Worm (Caenorhabditis elegans) whole organism, L1 larva: Measurements from ENCODE around the gene F25G6.1.

Experiments
- C16A3.4 ChIP-seq: fragments of 150-350 bp; optimal IDR thresholded peaks from 2 replicates; lab custom pipeline; 2014; ENCODE audit warnings: missing biosample characterization, missing genetic modification characterization
- C34B4.2 ChIP-seq: sonication (generic microtip); optimal IDR thresholded peaks from 2 replicates; lab custom pipeline; 2017; ENCODE audit warnings: mild to moderate bottlenecking, missing genetic modification characterization, missing compliant biosample characterization
- aly-2 ChIP-seq: fragments of 150-350 bp; optimal IDR thresholded peaks from 2 replicates; lab custom pipeline; 2014; ENCODE audit warnings: missing biosample characterization, missing genetic modification characterization
- blmp-1 ChIP-seq: fragments of 150-350 bp; optimal IDR thresholded peaks from 2 replicates; lab custom pipeline; 2014; ENCODE audit warnings: missing biosample characterization, missing genetic modification characterization
- ceh-82 ChIP-seq, 3 experiments: fragments of 150-350 bp in 1 of 3; sonication (generic microtip) in 2 of 3; optimal IDR thresholded peaks; 2 replicates each; lab custom pipeline; 2014 to 2017; ENCODE audit warnings: missing biosample characterization in 3 of 3, missing genetic modification characterization in 3 of 3
- ces-1 ChIP-seq: fragments of 150-350 bp; optimal IDR thresholded peaks from 2 replicates; lab custom pipeline; 2014; ENCODE audit warnings: missing biosample characterization, missing genetic modification reagents, missing genetic modification characterization
- dsc-1 ChIP-seq: sonication (generic microtip); optimal IDR thresholded peaks from 2 replicates; lab custom pipeline; 2016; ENCODE audit warnings: mild to moderate bottlenecking, missing genetic modification characterization, missing compliant biosample characterization
- efl-1 ChIP-seq, 4 experiments: fragments of 150-350 bp; optimal IDR thresholded peaks in 3 of 4; peaks in 1 of 4; 1 replicate in 1 of 4; 2 replicates in 3 of 4; lab custom pipeline; 2014; ENCODE audit warnings: missing biosample characterization in 2 of 4, missing genetic modification characterization in 2 of 4, missing genetic modification reagents in 2 of 4
- egl-27 ChIP-seq, 2 experiments: fragments of 150-350 bp in 1 of 2; sonication (generic microtip); optimal IDR thresholded peaks; 3 replicates each; lab custom pipeline; 2017 to 2018; ENCODE audit warnings: missing biosample characterization in 2 of 2, missing genetic modification characterization in 2 of 2, missing genetic modification reagents in 2 of 2
- fkh-10 ChIP-seq: sonication (generic microtip); optimal IDR thresholded peaks from 2 replicates; lab custom pipeline; 2017; ENCODE audit warnings: missing biosample characterization, missing genetic modification reagents, missing genetic modification characterization
- fos-1 ChIP-seq: fragments of 150-350 bp; optimal IDR thresholded peaks from 2 replicates; lab custom pipeline; 2014; ENCODE audit warnings: missing biosample characterization, missing genetic modification characterization
- hlh-17 ChIP-seq: fragments of 200-800 bp; sonication (Bioruptor generic); optimal IDR thresholded peaks from 2 replicates; lab custom pipeline; 2018; ENCODE audit warnings: missing genetic modification characterization, mild to moderate bottlenecking, missing compliant biosample characterization, moderate library complexity, borderline replicate concordance
- hpl-2 ChIP-seq: fragments of 150-350 bp; optimal IDR thresholded peaks from 2 replicates; lab custom pipeline; 2014; ENCODE audit warnings: missing biosample characterization, missing genetic modification reagents, missing genetic modification characterization
- irx-1 ChIP-seq: sonication (generic microtip); optimal IDR thresholded peaks from 2 replicates; lab custom pipeline; 2016; ENCODE audit warnings: missing genetic modification characterization, missing compliant biosample characterization
- lin-14 ChIP-seq: fragments of 200-800 bp; sonication (Bioruptor generic); optimal IDR thresholded peaks from 2 replicates; lab custom pipeline; 2018; ENCODE audit warnings: mild to moderate bottlenecking, missing genetic modification characterization, moderate library complexity, missing compliant biosample characterization
- lin-15B ChIP-seq: fragments of 150-350 bp; sonication (generic microtip); optimal IDR thresholded peaks from 3 replicates; lab custom pipeline; 2014; ENCODE audit warnings: missing biosample characterization, missing genetic modification characterization
- lin-35 ChIP-seq, 2 experiments: fragments of 150-350 bp; optimal IDR thresholded peaks; 2 replicates each; lab custom pipeline; 2014; ENCODE audit warnings: missing biosample characterization in 2 of 2, missing genetic modification characterization in 2 of 2, missing genetic modification reagents in 2 of 2
- lsy-2 ChIP-seq, 2 experiments: fragments of 150-350 bp; optimal IDR thresholded peaks; 2 replicates each; lab custom pipeline; 2014; ENCODE audit warnings: missing biosample characterization in 2 of 2, missing genetic modification characterization in 2 of 2
- mab-9 ChIP-seq: fragments of 200-800 bp; sonication (Bioruptor generic); IDR thresholded peaks from 2 replicates; pipeline ENCODE4 v1.3.6; 2022; ENCODE audit warnings: missing genetic modification reagents, missing genetic modification characterization, missing compliant biosample characterization
- mef-2 ChIP-seq: fragments of 150-350 bp; optimal IDR thresholded peaks from 2 replicates; lab custom pipeline; 2014; ENCODE audit warnings: missing biosample characterization, missing genetic modification characterization
- nhr-11 ChIP-seq: fragments of 150-350 bp; optimal IDR thresholded peaks from 2 replicates; lab custom pipeline; 2014; ENCODE audit warnings: missing biosample characterization, missing genetic modification characterization
- nhr-28 ChIP-seq: fragments of 150-350 bp; optimal IDR thresholded peaks from 2 replicates; lab custom pipeline; 2014; ENCODE audit warnings: missing biosample characterization, missing genetic modification characterization
- nhr-71 ChIP-seq: sonication (generic microtip); optimal IDR thresholded peaks from 2 replicates; lab custom pipeline; 2016; ENCODE audit warnings: mild to moderate bottlenecking, missing genetic modification characterization, moderate library complexity, missing compliant biosample characterization
- nhr-85 ChIP-seq: sonication (generic microtip); peaks from one replicate; lab custom pipeline; 2016; ENCODE audit warnings: missing genetic modification characterization, inconsistent platforms, missing compliant biosample characterization
- nhr-90 ChIP-seq: sonication (generic microtip); optimal IDR thresholded peaks from 2 replicates; lab custom pipeline; 2016; ENCODE audit warnings: mild to moderate bottlenecking, missing genetic modification characterization, missing compliant biosample characterization; ENCODE audit not compliant: poor library complexity
- pag-3 ChIP-seq: sonication (generic microtip); optimal IDR thresholded peaks from 2 replicates; lab custom pipeline; 2017; ENCODE audit warnings: missing genetic modification characterization, mild to moderate bottlenecking, missing compliant biosample characterization, antibody characterized with exemption, borderline replicate concordance; ENCODE audit not compliant: insufficient read depth
- pax-3 ChIP-seq: fragments of 200-800 bp; sonication (Bioruptor generic); optimal IDR thresholded peaks from 2 replicates; lab custom pipeline; 2018; ENCODE audit warnings: mild to moderate bottlenecking, missing genetic modification characterization, moderate library complexity, missing compliant biosample characterization
- pqm-1 ChIP-seq: sonication (generic microtip); optimal IDR thresholded peaks from 3 replicates; lab custom pipeline; 2017; ENCODE audit warnings: missing biosample characterization, missing genetic modification characterization
- rnt-1 ChIP-seq: sonication (generic microtip); optimal IDR thresholded peaks from 2 replicates; lab custom pipeline; 2016; ENCODE audit warnings: mild to moderate bottlenecking, missing genetic modification characterization, moderate library complexity, missing compliant biosample characterization
- skn-1 ChIP-seq: fragments of 150-350 bp; optimal IDR thresholded peaks from 2 replicates; lab custom pipeline; 2014; ENCODE audit warnings: missing biosample characterization, missing genetic modification characterization
- snpc-4 ChIP-seq: fragments of 150-350 bp; optimal IDR thresholded peaks from 2 replicates; lab custom pipeline; 2014; ENCODE audit warnings: missing biosample characterization, missing genetic modification characterization
- sup-37 ChIP-seq: fragments of 200-800 bp; sonication (Bioruptor generic); optimal IDR thresholded peaks from 2 replicates; lab custom pipeline; 2018; ENCODE audit warnings: mild to moderate bottlenecking, missing genetic modification characterization, missing compliant biosample characterization
- swsn-7 ChIP-seq: sonication (generic microtip); optimal IDR thresholded peaks from 2 replicates; lab custom pipeline; 2016; ENCODE audit warnings: missing genetic modification characterization, missing compliant biosample characterization
- tbx-2 ChIP-seq: sonication (generic microtip); optimal IDR thresholded peaks from 2 replicates; lab custom pipeline; 2016; ENCODE audit warnings: missing genetic modification characterization, missing compliant biosample characterization
- unc-130 ChIP-seq: fragments of 150-350 bp; optimal IDR thresholded peaks from 2 replicates; lab custom pipeline; 2017; ENCODE audit warnings: missing biosample characterization, missing genetic modification characterization, inconsistent platforms
- unc-62 ChIP-seq: fragments of 150-350 bp; optimal IDR thresholded peaks from 2 replicates; lab custom pipeline; 2014; ENCODE audit warnings: missing biosample characterization, missing genetic modification reagents, missing genetic modification characterization
- vab-15 ChIP-seq: sonication (generic microtip); optimal IDR thresholded peaks from 2 replicates; lab custom pipeline; 2017; ENCODE audit warnings: missing genotype, mild to moderate bottlenecking, missing genetic modification characterization, missing compliant biosample characterization
- xbp-1 ChIP-seq: sonication (generic microtip); optimal IDR thresholded peaks from 2 replicates; lab custom pipeline; 2016; ENCODE audit warnings: missing genetic modification characterization, missing compliant biosample characterization
- zip-4 ChIP-seq: fragments of 200-800 bp; sonication (Bioruptor generic); optimal IDR thresholded peaks from 2 replicates; lab custom pipeline; 2018; ENCODE audit warnings: mild to moderate bottlenecking, missing genetic modification characterization, moderate library complexity, missing compliant biosample characterization

F25G6.1 gene

ce11 chrV:8615711-8616110 is 40.8 kb downstream of the F25G6.1 start:
- no peak for TF ChIP-seq lin-15B
- TF ChIP-seq aly-2 (tag; lab: Kevin White, UChicago): peak; percentile 13
- TF ChIP-seq efl-1 (optimal IDR thresholded peaks at IDR 0.05; lab: Kevin White, UChicago): no peak
- TF ChIP-seq efl-1 (GFP tag; optimal IDR thresholded peaks at IDR 0.05 in 1 of 2; lab: Kevin White, UChicago): peak in 1 of 2 experiments; percentile 89
- TF ChIP-seq egl-27 (tag; optimal IDR thresholded peaks at IDR 0.05; lab: Kevin White, UChicago): no peak

- peak; percentile 79 for TF ChIP-seq nhr-85 (tag; lab: Kevin White, UChicago)
- TF ChIP-seq rnt-1 (tag; lab: Kevin White, UChicago): peak; percentile 8
- no peak for TF ChIP-seq lin-15B
- peak; percentile 38 for TF ChIP-seq lin-14
- no peak for TF ChIP-seq mef-2 (tag; lab: Kevin White, UChicago)
- TF ChIP-seq lsy-2 (tag; optimal IDR thresholded peaks at IDR 0.05; lab: Kevin White, UChicago): no peak
Observed at ce11 chrV:8618738-8619137, 43.9 kb downstream of the F25G6.1 start, which contains the start of gene grd-5. Gene grd-5 (plus strand): TSS chrV:8619032.

- no peak for TF ChIP-seq hlh-17 (GFP tag; lab: Kevin White, UChicago)
- no peak for TF ChIP-seq tbx-2 (tag; lab: Kevin White, UChicago)
- TF ChIP-seq mab-9 (GFP tag; lab: Robert Waterston, UW): no peak
- TF ChIP-seq nhr-28: no peak
- no peak for TF ChIP-seq pax-3 (tag; lab: Kevin White, UChicago)
- no peak for TF ChIP-seq lin-35 (GFP tag; optimal IDR thresholded peaks at IDR 0.05; lab: Kevin White, UChicago)
- TF ChIP-seq snpc-4 (tag; lab: Kevin White, UChicago): no peak
- TF ChIP-seq hpl-2 (GFP tag; lab: Kevin White, UChicago): no peak
- TF ChIP-seq nhr-90 (tag; lab: Kevin White, UChicago): no peak
- TF ChIP-seq unc-62 (GFP tag; lab: Kevin White, UChicago): no peak
- TF ChIP-seq nhr-71 (tag; lab: Kevin White, UChicago): no peak
- no peak for TF ChIP-seq fos-1 (tag; lab: Kevin White, UChicago)
- no peak for TF ChIP-seq unc-130
- TF ChIP-seq xbp-1: no peak
- TF ChIP-seq nhr-11 (tag; lab: Kevin White, UChicago): no peak
- TF ChIP-seq dsc-1: no peak
- TF ChIP-seq swsn-7 (tag; lab: Kevin White, UChicago): no peak
- no peak for TF ChIP-seq ceh-82 (tag; optimal IDR thresholded peaks at IDR 0.05; lab: Kevin White, UChicago)
- no peak for TF ChIP-seq C16A3.4 (tag; lab: Kevin White, UChicago)
- TF ChIP-seq blmp-1: no peak
Observed at ce11 chrV:8621213-8621612, 46.4 kb downstream of the F25G6.1 start, which contains the start of gene idpc-2. Gene idpc-2 (minus strand): TSS chrV:8621313.

- TF ChIP-seq vab-15 (no peak), tbx-2 (tag; lab: Kevin White, UChicago) (no peak), C16A3.4 (tag; lab: Kevin White, UChicago) (no peak), nhr-90 (tag; lab: Kevin White, UChicago) (no peak)
- TF ChIP-seq, all 84 proteins: peak for 0
Observed at ce11 chrV:8622314-8622713, 47.5 kb downstream of the F25G6.1 start, which contains the start of gene F41E6.1. Gene F41E6.1 (plus strand): TSS chrV:8622614.

- TF ChIP-seq hlh-17 (GFP tag; lab: Kevin White, UChicago) (no peak), fkh-10 (GFP tag; lab: Kevin White, UChicago) (peak; percentile 19), ces-1 (GFP tag; lab: Kevin White, UChicago) (no peak), aly-2 (tag; lab: Kevin White, UChicago) (no peak), dsc-1 (peak; percentile 33), sup-37 (GFP tag; lab: Kevin White, UChicago) (no peak), lin-14 (peak; percentile 70), swsn-7 (tag; lab: Kevin White, UChicago) (no peak), pag-3 (tag; lab: Kevin White, UChicago) (no peak), lin-35 (GFP tag; optimal IDR thresholded peaks at IDR 0.05; lab: Kevin White, UChicago) (no peak), C34B4.2 (tag; lab: Kevin White, UChicago) (no peak), irx-1 (tag; lab: Kevin White, UChicago) (no peak), ceh-82 (tag; optimal IDR thresholded peaks at IDR 0.05; lab: Kevin White, UChicago) (peak in 1 of 3 experiments; percentile 24), zip-4 (GFP tag; lab: Kevin White, UChicago) (no peak), skn-1 (tag; lab: Kevin White, UChicago) (no peak), pqm-1 (no peak), mab-9 (GFP tag; lab: Robert Waterston, UW) (no peak)
Observed at ce11 chrV:8623754-8624153, 48.9 kb downstream of the F25G6.1 start, which contains the start of gene F41E6.17. Gene F41E6.17 (plus strand): TSS chrV:8624101.
